Worm (Caenorhabditis elegans) whole organism, early embryonic: ENCODE data around the gene col-87.

Experiments
- aly-1 ChIP-seq: sonication (generic microtip); optimal IDR thresholded peaks from 2 replicates; lab custom pipeline; 2016; ENCODE audit warnings: missing genetic modification characterization, missing compliant biosample characterization
- ama-1 ChIP-seq: fragments of 150-350 bp; optimal IDR thresholded peaks from 2 replicates; lab custom pipeline; 2014
- tbx-37 ChIP-seq: fragments of 200-800 bp; sonication (Bioruptor generic); conservative IDR thresholded peaks from 2 replicates; pipeline ENCODE4 v1.3.6; 2022; ENCODE audit warnings: missing genetic modification reagents, missing genetic modification characterization, missing compliant biosample characterization

ce11 chrII:14138849-14139419 lies 44.4 kb upstream of the col-87 start:
- TF ChIP-seq tbx-37 = no peak
- TF ChIP-seq ama-1 = no peak
- TF ChIP-seq aly-1 (tag; lab: Kevin White, UChicago) = no peak
